Worm (Caenorhabditis elegans) whole organism, late embryonic: Measurements from ENCODE around the gene twk-11.

Source experiments
- K09A11.1 ChIP-seq: sonication (generic microtip); optimal IDR thresholded peaks from 2 replicates; lab custom pipeline; 2017; ENCODE audit warnings: antibody characterized with exemption, mild to moderate bottlenecking, missing genetic modification characterization, missing compliant biosample characterization; ENCODE audit not compliant: insufficient read depth
- ama-1 ChIP-seq: fragments of 150-350 bp; optimal IDR thresholded peaks from 2 replicates; lab custom pipeline; 2014
- ceh-18 ChIP-seq: sonication (generic microtip); optimal IDR thresholded peaks from 2 replicates; lab custom pipeline; 2016; ENCODE audit warnings: missing genetic modification characterization, missing compliant biosample characterization
- ceh-2 ChIP-seq: sonication (generic microtip); optimal IDR thresholded peaks from 2 replicates; lab custom pipeline; 2016; ENCODE audit warnings: missing genotype, missing genetic modification characterization, missing compliant biosample characterization
- ceh-22 ChIP-seq: sonication (generic microtip); optimal IDR thresholded peaks from 2 replicates; lab custom pipeline; 2017; ENCODE audit warnings: missing biosample characterization, missing genetic modification characterization
- ceh-24 ChIP-seq: sonication (generic microtip); optimal IDR thresholded peaks from 2 replicates; lab custom pipeline; 2016; ENCODE audit warnings: mild to moderate bottlenecking, missing genetic modification characterization, missing compliant biosample characterization
- ceh-6 ChIP-seq: fragments of 200-800 bp; sonication (Bioruptor generic); optimal IDR thresholded peaks from 2 replicates; lab custom pipeline; 2018; ENCODE audit warnings: mild to moderate bottlenecking, missing genetic modification characterization, missing compliant biosample characterization
- ceh-9 ChIP-seq: sonication (generic microtip); optimal IDR thresholded peaks from 2 replicates; lab custom pipeline; 2016; ENCODE audit warnings: mild to moderate bottlenecking, missing genetic modification characterization, inconsistent platforms, missing compliant biosample characterization
- dmd-4 ChIP-seq: sonication (generic microtip); optimal IDR thresholded peaks from 2 replicates; lab custom pipeline; 2016; ENCODE audit warnings: borderline replicate concordance, missing genetic modification characterization, missing compliant biosample characterization
- dve-1 ChIP-seq: sonication (generic microtip); optimal IDR thresholded peaks from 2 replicates; lab custom pipeline; 2017; ENCODE audit warnings: antibody characterized with exemption, mild to moderate bottlenecking, missing genetic modification characterization, missing compliant biosample characterization
- elt-2 ChIP-seq: sonication (generic microtip); optimal IDR thresholded peaks from 2 replicates; lab custom pipeline; 2016; ENCODE audit warnings: missing genetic modification reagents, missing genetic modification characterization, missing compliant biosample characterization
- eyg-1 ChIP-seq: sonication (generic microtip); optimal IDR thresholded peaks from 2 replicates; lab custom pipeline; 2016; ENCODE audit warnings: missing genotype, missing genetic modification characterization, missing compliant biosample characterization
- gmeb-2 ChIP-seq: sonication (generic microtip); optimal IDR thresholded peaks from 2 replicates; lab custom pipeline; 2016; ENCODE audit warnings: missing genetic modification characterization, inconsistent platforms, missing compliant biosample characterization
- hlh-13 ChIP-seq: fragments of 200-800 bp; sonication (Bioruptor generic); optimal IDR thresholded peaks from 2 replicates; lab custom pipeline; 2018; ENCODE audit warnings: mild to moderate bottlenecking, missing genetic modification characterization, missing compliant biosample characterization
- hlh-30 ChIP-seq: sonication (generic microtip); optimal IDR thresholded peaks from 2 replicates; lab custom pipeline; 2017; ENCODE audit warnings: antibody characterized with exemption, missing genetic modification characterization, missing compliant biosample characterization; ENCODE audit not compliant: insufficient read depth
- hlh-8 ChIP-seq: sonication (generic microtip); optimal IDR thresholded peaks from 2 replicates; lab custom pipeline; 2016; ENCODE audit warnings: missing genotype, missing genetic modification characterization, missing compliant biosample characterization
- lim-6 ChIP-seq: sonication (generic microtip); optimal IDR thresholded peaks from 2 replicates; lab custom pipeline; 2016; ENCODE audit warnings: missing genetic modification characterization, missing compliant biosample characterization
- lin-11 ChIP-seq: fragments of 200-800 bp; sonication (Bioruptor generic); optimal IDR thresholded peaks from 2 replicates; lab custom pipeline; 2018; ENCODE audit warnings: mild to moderate bottlenecking, missing genetic modification characterization, missing compliant biosample characterization
- mec-3 ChIP-seq: sonication (generic microtip); optimal IDR thresholded peaks from 2 replicates; lab custom pipeline; 2016; ENCODE audit warnings: borderline replicate concordance, missing genetic modification characterization, missing compliant biosample characterization
- nfya-1 ChIP-seq: sonication (generic microtip); optimal IDR thresholded peaks from 2 replicates; lab custom pipeline; 2017; ENCODE audit warnings: missing genetic modification characterization, mild to moderate bottlenecking, missing compliant biosample characterization, antibody characterized with exemption, moderate library complexity
- nhr-11 ChIP-seq: fragments of 150-350 bp; optimal IDR thresholded peaks from 2 replicates; lab custom pipeline; 2014; ENCODE audit warnings: missing biosample characterization, missing genetic modification characterization
- npax-4 ChIP-seq: sonication (generic microtip); optimal IDR thresholded peaks from 2 replicates; lab custom pipeline; 2016; ENCODE audit warnings: missing genetic modification characterization, missing compliant biosample characterization
- odd-2 ChIP-seq: sonication (generic microtip); optimal IDR thresholded peaks from 2 replicates; lab custom pipeline; 2017; ENCODE audit warnings: antibody characterized with exemption, mild to moderate bottlenecking, missing genetic modification characterization, missing compliant biosample characterization
- pat-9 ChIP-seq: fragments of 200-800 bp; sonication (Bioruptor generic); optimal IDR thresholded peaks from 2 replicates; lab custom pipeline; 2018; ENCODE audit warnings: mild to moderate bottlenecking, missing genetic modification characterization, moderate library complexity, missing compliant biosample characterization
- pha-2 ChIP-seq: sonication (generic microtip); optimal IDR thresholded peaks from 2 replicates; lab custom pipeline; 2017; ENCODE audit warnings: mild to moderate bottlenecking, missing genetic modification characterization, missing compliant biosample characterization
- pros-1 ChIP-seq: fragments of 150-350 bp; optimal IDR thresholded peaks from 2 replicates; lab custom pipeline; 2014; ENCODE audit warnings: missing biosample characterization, missing genetic modification reagents, missing genetic modification characterization
- ref-2 ChIP-seq: sonication (generic microtip); optimal IDR thresholded peaks from 2 replicates; lab custom pipeline; 2016; ENCODE audit warnings: missing genetic modification characterization, missing compliant biosample characterization
- rnt-1 ChIP-seq: sonication (generic microtip); optimal IDR thresholded peaks from 2 replicates; lab custom pipeline; 2016; ENCODE audit warnings: missing genetic modification characterization, missing compliant biosample characterization
- sox-4 ChIP-seq: sonication (generic microtip); optimal IDR thresholded peaks from 2 replicates; lab custom pipeline; 2017; ENCODE audit warnings: mild to moderate bottlenecking, missing genetic modification characterization, inconsistent platforms, missing compliant biosample characterization
- ttx-3 ChIP-seq: sonication (generic microtip); optimal IDR thresholded peaks from 2 replicates; lab custom pipeline; 2016; ENCODE audit warnings: missing genetic modification reagents, missing genetic modification characterization, missing compliant biosample characterization
- unc-3 ChIP-seq, 2 experiments: fragments of 200-800 bp in 1 of 2; sonication (Bioruptor generic) in 1 of 2; sonication (generic microtip) in 1 of 2; conservative IDR thresholded peaks in 1 of 2; optimal IDR thresholded peaks in 1 of 2; 2 replicates each; pipeline versions ENCODE4 v1.3.6 to Lab custom; 2016 to 2022; ENCODE audit warnings: missing compliant biosample characterization in 2 of 2, missing genetic modification characterization in 2 of 2, missing genetic modification reagents in 1 of 2
- unc-55 ChIP-seq: sonication (generic microtip); optimal IDR thresholded peaks from 2 replicates; lab custom pipeline; 2017; ENCODE audit warnings: missing biosample characterization, missing genetic modification reagents, missing genetic modification characterization
- zip-5 ChIP-seq: sonication (generic microtip); optimal IDR thresholded peaks from 2 replicates; lab custom pipeline; 2016; ENCODE audit warnings: missing genetic modification characterization, missing compliant biosample characterization
- ztf-16 ChIP-seq: sonication (generic microtip); optimal IDR thresholded peaks from 2 replicates; lab custom pipeline; 2017; ENCODE audit warnings: missing genetic modification characterization, missing compliant biosample characterization

The twk-11 gene

DNA sequence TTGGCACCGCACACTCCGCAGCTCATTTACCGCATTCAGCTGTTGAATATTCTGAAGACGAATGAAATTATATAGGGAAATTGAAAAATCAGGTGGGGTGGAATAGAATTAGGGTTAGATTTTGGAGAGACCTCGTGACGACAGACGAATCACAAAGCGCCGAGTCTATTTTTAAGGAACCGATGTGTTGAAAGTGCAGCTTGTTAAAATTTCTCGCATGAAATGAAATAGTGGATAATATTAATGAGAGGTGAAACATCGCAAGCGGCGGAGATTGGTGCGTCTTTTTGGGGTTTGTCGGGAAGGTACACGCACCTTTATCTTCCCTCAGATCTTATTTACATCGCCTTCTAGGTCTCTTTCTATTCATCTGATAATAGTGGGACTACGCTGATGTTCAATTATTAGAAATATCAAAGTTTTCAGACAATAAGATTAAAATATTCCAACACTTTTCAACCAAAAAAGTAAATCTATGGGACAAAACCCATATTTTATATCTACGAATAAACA lies 46.7 kb downstream of the twk-11 start, which contains the start of gene nhr-140:
TSS of gene nhr-140 (minus strand) at position 51 of the 513 bp plus-strand sequence.
- TF ChIP-seq dmd-4 (no peak), pat-9 (tag; lab: Kevin White, UChicago) (no peak), ztf-16 (tag; lab: Kevin White, UChicago) (no peak), mec-3 (tag; lab: Kevin White, UChicago) (no peak), ceh-6 (no peak), pros-1 (tag; lab: Kevin White, UChicago) (no peak), eyg-1 (tag; lab: Kevin White, UChicago) (no peak), npax-4 (tag; lab: Kevin White, UChicago) (no peak), dve-1 (tag; lab: Kevin White, UChicago) (no peak), ceh-2 (tag; lab: Kevin White, UChicago) (no peak), hlh-13 (GFP tag; lab: Kevin White, UChicago) (no peak), hlh-8 (tag; lab: Kevin White, UChicago) (no peak), ref-2 (tag; lab: Kevin White, UChicago) (no peak), odd-2 (tag; lab: Kevin White, UChicago) (no peak)

DNA sequence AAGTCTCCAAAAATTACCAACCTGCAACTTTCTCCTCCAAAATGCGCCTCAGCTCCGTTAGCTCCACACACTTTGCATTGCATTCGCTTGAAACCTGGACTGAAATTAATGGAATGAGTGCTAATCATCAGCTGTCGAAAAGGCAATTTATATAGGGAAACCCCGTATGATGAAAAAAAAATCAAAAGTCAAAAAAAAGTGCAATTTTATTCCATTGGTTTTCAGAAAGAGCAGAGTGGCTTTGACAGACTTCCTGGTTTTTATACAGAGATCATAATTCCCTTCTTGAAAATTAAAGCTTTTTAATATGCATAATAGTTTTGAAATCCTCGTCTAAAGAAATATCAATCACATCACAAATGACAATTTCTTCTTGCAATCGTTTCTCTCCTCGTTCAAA lies 48.7 kb downstream of the twk-11 start, which contains the start of gene nhr-139:
TSS of gene nhr-139 (minus strand) at position 101 of the 400 bp plus-strand sequence.
- no peak for TF ChIP-seq K09A11.1
- no peak for TF ChIP-seq ceh-24 (tag; lab: Kevin White, UChicago)
- TF ChIP-seq rnt-1 (tag; lab: Kevin White, UChicago), result no peak
- TF ChIP-seq lim-6 (tag; lab: Kevin White, UChicago), result no peak
- TF ChIP-seq unc-3 (GFP tag; conservative IDR thresholded peaks at IDR 0.05; lab: Robert Waterston, UW), result no peak
- no peak for TF ChIP-seq unc-3 (tag; optimal IDR thresholded peaks at IDR 0.05; lab: Kevin White, UChicago)
- no peak for TF ChIP-seq elt-2 (tag; lab: Kevin White, UChicago)
- TF ChIP-seq gmeb-2 (tag; lab: Kevin White, UChicago), result no peak
- TF ChIP-seq hlh-30, result no peak
- TF ChIP-seq sox-4 (tag; lab: Kevin White, UChicago), result no peak
- TF ChIP-seq zip-5 (tag; lab: Kevin White, UChicago), result no peak
- TF ChIP-seq odd-2 (tag; lab: Kevin White, UChicago), result no peak
- TF ChIP-seq unc-55 (GFP tag; lab: Kevin White, UChicago), result no peak
- TF ChIP-seq ceh-18, result no peak
- TF ChIP-seq ttx-3 (tag; lab: Kevin White, UChicago), result no peak
- TF ChIP-seq lin-11 (tag; lab: Kevin White, UChicago), result no peak
- TF ChIP-seq ceh-2 (tag; lab: Kevin White, UChicago), result no peak

DNA sequence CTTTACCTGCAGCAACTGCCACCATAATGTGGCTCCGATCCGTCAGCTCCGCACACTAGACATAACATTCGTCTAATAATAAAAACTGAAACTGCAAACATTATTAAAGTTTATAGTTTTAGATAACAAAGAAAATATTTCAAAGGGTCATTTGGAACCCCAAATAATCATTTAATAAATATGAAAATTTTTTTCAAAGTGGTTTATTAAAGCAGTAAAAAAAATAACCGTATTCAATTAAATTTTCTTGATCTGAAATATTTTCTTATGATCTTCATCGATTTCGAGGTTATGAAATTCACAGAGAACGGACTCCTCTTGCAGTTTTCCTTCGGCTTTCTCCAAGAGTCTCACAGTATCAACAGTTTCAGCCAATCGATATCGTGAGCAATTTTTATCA lies 50.4 kb downstream of the twk-11 start, which contains the start of gene nhr-163:
TSS of gene nhr-163 (minus strand) at position 101 of the 400 bp plus-strand sequence.
- TF ChIP-seq ceh-22 (tag; lab: Kevin White, UChicago) (no peak), mec-3 (tag; lab: Kevin White, UChicago) (no peak), pat-9 (tag; lab: Kevin White, UChicago) (no peak), pros-1 (tag; lab: Kevin White, UChicago) (no peak), ama-1 (no peak), nhr-11 (tag; lab: Kevin White, UChicago) (no peak), hlh-30 (no peak), ceh-9 (tag; lab: Kevin White, UChicago) (no peak), unc-3 (GFP tag; conservative IDR thresholded peaks at IDR 0.05; lab: Robert Waterston, UW) (no peak), unc-3 (tag; optimal IDR thresholded peaks at IDR 0.05; lab: Kevin White, UChicago) (no peak), ztf-16 (tag; lab: Kevin White, UChicago) (no peak), rnt-1 (tag; lab: Kevin White, UChicago) (no peak), lim-6 (tag; lab: Kevin White, UChicago) (no peak), pha-2 (tag; lab: Kevin White, UChicago) (no peak), nfya-1 (tag; lab: Kevin White, UChicago) (no peak)
